Worm (Caenorhabditis elegans) whole organism, L1 larva: Measurements from ENCODE around the gene F54E2.2.

Experiments used
- Y116A8C.19 ChIP-seq: sonication (generic microtip); optimal IDR thresholded peaks from 2 replicates; lab custom pipeline; 2016; ENCODE audit warnings: missing compliant biosample characterization, missing genetic modification characterization, borderline replicate concordance
- ama-1 ChIP-seq: fragments of 150-350 bp; optimal IDR thresholded peaks from 2 replicates; lab custom pipeline; 2014
- ces-1 ChIP-seq: fragments of 150-350 bp; optimal IDR thresholded peaks from 2 replicates; lab custom pipeline; 2014; ENCODE audit warnings: missing biosample characterization, missing genetic modification reagents, missing genetic modification characterization
- lin-13 ChIP-seq: fragments of 150-350 bp; optimal IDR thresholded peaks from 2 replicates; lab custom pipeline; 2014; ENCODE audit warnings: missing biosample characterization, missing genetic modification reagents, missing genetic modification characterization
- lin-15B ChIP-seq: fragments of 150-350 bp; sonication (generic microtip); optimal IDR thresholded peaks from 3 replicates; lab custom pipeline; 2014; ENCODE audit warnings: missing biosample characterization, missing genetic modification characterization
- mdl-1 ChIP-seq, 2 experiments: fragments of 150-350 bp; optimal IDR thresholded peaks; 2 replicates each; lab custom pipeline; 2014 to 2017; ENCODE audit warnings: missing biosample characterization in 2 of 2, missing genetic modification characterization in 2 of 2, inconsistent platforms in 1 of 2
- nhr-28 ChIP-seq: fragments of 150-350 bp; optimal IDR thresholded peaks from 2 replicates; lab custom pipeline; 2014; ENCODE audit warnings: missing biosample characterization, missing genetic modification characterization
- unc-62 ChIP-seq: fragments of 150-350 bp; optimal IDR thresholded peaks from 2 replicates; lab custom pipeline; 2014; ENCODE audit warnings: missing biosample characterization, missing genetic modification reagents, missing genetic modification characterization

DNA sequence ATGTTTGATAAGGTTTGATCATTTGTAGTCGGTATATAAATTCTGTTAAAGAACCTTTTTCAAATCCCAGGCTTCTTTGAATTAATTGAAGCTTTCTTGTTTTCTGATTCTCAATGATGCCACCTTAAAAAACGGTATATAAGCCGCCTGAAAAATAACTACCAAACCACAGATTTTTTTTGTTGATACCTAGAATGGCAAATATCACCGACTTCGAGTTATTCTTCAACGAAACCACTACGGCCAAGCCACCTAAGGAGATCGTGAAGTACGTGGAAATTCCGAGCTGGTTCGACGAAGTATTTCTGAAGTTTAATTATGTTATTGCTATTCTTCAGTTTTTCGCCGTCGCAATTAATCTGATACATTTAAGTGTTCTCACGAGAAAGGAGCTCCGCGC, 34.7 kb downstream of the F54E2.2 start, which contains the start of gene srw-2:
- no peak for TF ChIP-seq unc-62
- TF ChIP-seq mdl-1 (tag; optimal IDR thresholded peaks at IDR 0.05; lab: Kevin White, UChicago), result no peak
- no peak for TF ChIP-seq nhr-28
- TF ChIP-seq lin-13, result no peak
- TF ChIP-seq ces-1, result no peak
- no peak for TF ChIP-seq lin-15B (tag; lab: Kevin White, UChicago)
- TF ChIP-seq Y116A8C.19, result no peak
- no peak for TF ChIP-seq ama-1
